Fruit fly (Drosophila melanogaster): ENCODE measurements around the gene CG18787.

Gene CG18787

DNA sequence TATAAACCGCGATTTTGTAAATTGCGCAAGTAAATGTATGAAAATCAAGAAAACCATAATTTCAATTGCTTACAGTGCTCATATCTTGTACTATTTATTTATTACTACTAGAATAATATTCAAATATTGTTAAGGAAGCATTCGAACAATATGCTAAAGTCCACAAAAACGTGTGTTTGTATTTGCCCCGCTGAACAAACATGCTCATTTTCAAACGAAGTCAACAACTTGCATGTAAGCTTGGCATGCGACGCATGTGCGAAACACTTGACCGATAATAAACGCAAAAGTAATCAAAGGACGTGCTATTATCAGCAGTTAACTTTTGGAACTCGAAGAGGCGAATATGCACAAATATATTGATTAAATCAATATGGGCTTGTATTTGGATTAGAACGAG lies 22.1 kb upstream of the CG18787 start (continued):
- TF ChIP-seq eve (GFP tag; optimal IDR thresholded peaks at IDR 0.05) = no peak
- peak; percentile 73 for TF ChIP-seq CG18599 (GFP tag; optimal IDR thresholded peaks at IDR 0.05)
- peak; percentile 61; the same call in 1 of the 2 replicates for TF ChIP-seq ranshi (GFP tag; IDR thresholded peaks at IDR 0.05)
- peak; percentile 52 for TF ChIP-seq HLHmδ (GFP tag; optimal IDR thresholded peaks at IDR 0.05)
- TF ChIP-seq CG11504 (tag; optimal IDR thresholded peaks at IDR 0.05) = peak; percentile 46
- no peak for TF ChIP-seq sisA (GFP tag; IDR thresholded peaks at IDR 0.05)
- TF ChIP-seq dpn (GFP tag; optimal IDR thresholded peaks at IDR 0.05) = peak; percentile 32 to 53
- TF ChIP-seq CG14710 (tag; optimal IDR thresholded peaks at IDR 0.05) = peak; percentile 63
- peak; percentile 86 for TF ChIP-seq CG1529 (GFP tag; optimal IDR thresholded peaks at IDR 0.05)
- TF ChIP-seq CG9727 (GFP tag; optimal IDR thresholded peaks at IDR 0.05) = peak; percentile 36
- peak; percentile 72 for TF ChIP-seq CG2678 (tag; optimal IDR thresholded peaks at IDR 0.05)
- no peak for TF ChIP-seq fru (optimal IDR thresholded peaks at IDR 0.05)
- TF ChIP-seq schlank (tag; optimal IDR thresholded peaks at IDR 0.05) = peak; percentile 75
- TF ChIP-seq CG17359 (tag; optimal IDR thresholded peaks at IDR 0.05) = peak; percentile 74
- TF ChIP-seq CG15601 (tag; optimal IDR thresholded peaks at IDR 0.05) = peak; percentile 84
- TF ChIP-seq pan (optimal IDR thresholded peaks at IDR 0.05) = no peak
- no peak for TF ChIP-seq pan (GFP tag; optimal IDR thresholded peaks at IDR 0.05 in 1 of 2, IDR thresholded peaks at IDR 0.05 in 1 of 2)
- TF ChIP-seq Ptx1 (GFP tag; IDR thresholded peaks at IDR 0.05) = no peak
- TF ChIP-seq CG16863 (GFP tag; optimal IDR thresholded peaks at IDR 0.05) = peak; percentile 37
- TF ChIP-seq Oli (tag; optimal IDR thresholded peaks at IDR 0.05) = peak; percentile 24
- TF ChIP-seq Sry-δ (GFP tag; optimal IDR thresholded peaks at IDR 0.05) = peak; percentile 4
- peak; percentile 23 for TF ChIP-seq grn (GFP tag; optimal IDR thresholded peaks at IDR 0.05)
- TF ChIP-seq CG7556 (GFP tag; optimal IDR thresholded peaks at IDR 0.05) = peak; percentile 75
- no peak for TF ChIP-seq CG3163 (GFP tag; optimal IDR thresholded peaks at IDR 0.05)
- peak; percentile 73 for TF ChIP-seq CG12071 (GFP tag; optimal IDR thresholded peaks at IDR 0.05)
- TF ChIP-seq HmgZ (tag; optimal IDR thresholded peaks at IDR 0.05) = peak; percentile 60
- peak; percentile 23 for TF ChIP-seq Spps (tag; optimal IDR thresholded peaks at IDR 0.05)
- peak; percentile 58; the same call in 1 of the 3 replicates for TF ChIP-seq Dbx (GFP tag; IDR thresholded peaks at IDR 0.05)
- TF ChIP-seq lmd (GFP tag; IDR thresholded peaks at IDR 0.05) = no peak
- no peak for TF ChIP-seq CG13624 (GFP tag; optimal IDR thresholded peaks at IDR 0.05)
- peak; percentile 17 for TF ChIP-seq Mes4 (GFP tag; optimal IDR thresholded peaks at IDR 0.05)
- peak; percentile 55 for TF ChIP-seq CG2116 (GFP tag; optimal IDR thresholded peaks at IDR 0.05)
- TF ChIP-seq D19B (GFP tag; optimal IDR thresholded peaks at IDR 0.05) = no peak
- peak; percentile 37 for TF ChIP-seq Hsf (GFP tag; optimal IDR thresholded peaks at IDR 0.05)
- TF ChIP-seq CG3065 (GFP tag; optimal IDR thresholded peaks at IDR 0.05) = peak; percentile 40
- TF ChIP-seq Fer3 (tag; optimal IDR thresholded peaks at IDR 0.05) = peak; percentile 73
- no peak for TF ChIP-seq dan (GFP tag; IDR thresholded peaks at IDR 0.05)
- TF ChIP-seq ham (GFP tag; IDR thresholded peaks at IDR 0.05) = no peak
- no peak for TF ChIP-seq cg (GFP tag; optimal IDR thresholded peaks at IDR 0.05)
- no peak for TF ChIP-seq ems (GFP tag; optimal IDR thresholded peaks at IDR 0.05)
- TF ChIP-seq CG9817 (tag; optimal IDR thresholded peaks at IDR 0.05) = peak; percentile 29
- peak; percentile 4 for TF ChIP-seq exex (tag; optimal IDR thresholded peaks at IDR 0.05)
- TF ChIP-seq CG3281 (GFP tag; optimal IDR thresholded peaks at IDR 0.05) = peak; percentile 80
- peak; percentile 70 for TF ChIP-seq CG10431 (GFP tag; optimal IDR thresholded peaks at IDR 0.05)
- peak; percentile 71 for TF ChIP-seq odd (GFP tag; optimal IDR thresholded peaks at IDR 0.05)
- TF ChIP-seq p53 (GFP tag; optimal IDR thresholded peaks at IDR 0.05) = no peak
- peak; percentile 51 for TF ChIP-seq Bdp1 (GFP tag; optimal IDR thresholded peaks at IDR 0.05)
- peak; percentile 33 for TF ChIP-seq Lhr (GFP tag; optimal IDR thresholded peaks at IDR 0.05)
- peak; percentile 77 for TF ChIP-seq HHEX (GFP tag; optimal IDR thresholded peaks at IDR 0.05)
- peak; percentile 7 for TF ChIP-seq CG14965 (GFP tag; optimal IDR thresholded peaks at IDR 0.05; ENCODE audit: borderline replicate concordance)
- peak; percentile 11; the same call in 1 of the 3 replicates for TF ChIP-seq B-H1 (GFP tag; IDR thresholded peaks at IDR 0.05)
- peak; percentile 63 for TF ChIP-seq CG12236 (GFP tag; optimal IDR thresholded peaks at IDR 0.05)

All from whole organism, embryonic.